Worm (Caenorhabditis elegans): ENCODE data around the gene eak-3.

DNA sequence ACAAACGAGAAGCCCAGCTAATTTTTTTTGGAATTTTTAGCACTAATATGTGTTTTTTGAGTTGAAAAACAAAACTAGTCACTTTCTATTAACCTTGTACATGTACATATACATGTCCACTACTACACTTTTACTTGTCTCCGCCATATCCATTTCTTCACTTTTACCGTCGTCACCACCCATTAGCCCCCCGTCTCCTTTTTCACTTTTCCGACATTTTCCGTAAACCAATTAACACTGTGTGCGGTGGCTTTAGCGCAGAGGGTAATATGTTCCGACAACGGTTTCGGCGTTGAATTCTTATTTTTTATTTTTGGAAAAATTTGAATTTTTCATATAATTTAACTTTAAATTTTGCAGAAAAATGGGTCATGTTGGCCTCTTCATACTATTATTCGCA, 24.7 kb downstream of the eak-3 start, which contains the start of gene cdh-12:
- TF ChIP-seq zim-3 (tag; optimal IDR thresholded peaks at IDR 0.05) (no peak), ama-1 (optimal IDR thresholded peaks at IDR 0.05) (no peak), ama-1 (GFP tag; optimal IDR thresholded peaks at IDR 0.05) (no peak), K12H6.12 (tag; optimal IDR thresholded peaks at IDR 0.05) (no peak), ceh-40 (GFP tag; IDR thresholded peaks at IDR 0.05) (no peak), dpff-1 (tag; optimal IDR thresholded peaks at IDR 0.05) (no peak), ZK185.1 (tag; optimal IDR thresholded peaks at IDR 0.05; ENCODE audit: poor library complexity, severe bottlenecking) (no peak), mel-28 (tag; optimal IDR thresholded peaks at IDR 0.05; ENCODE audit: borderline replicate concordance) (no peak), snpc-1.3 (tag; optimal IDR thresholded peaks at IDR 0.05; ENCODE audit: insufficient read depth) (no peak), Y56A3A.18 (GFP tag; IDR thresholded peaks at IDR 0.05) (no peak), D2030.7 (GFP tag; IDR thresholded peaks at IDR 0.05) (no peak), ztf-26 (tag; optimal IDR thresholded peaks at IDR 0.05) (no peak), dox-1 (GFP tag; IDR thresholded peaks at IDR 0.05) (no peak), nhr-27 (tag; optimal IDR thresholded peaks at IDR 0.05) (no peak), lin-40 (tag; optimal IDR thresholded peaks at IDR 0.05) (no peak)
